Fruit fly (Drosophila melanogaster) whole organism, embryonic: ENCODE data around the gene CG42764.
A peak's percentile ranks its signal among the peaks of the same experiment; 100 is the strongest.

Source experiments
- ATbp ChIP-seq: fragments of 200-800 bp; sonication (Bioruptor generic); optimal IDR thresholded peaks from 2 replicates; lab custom pipeline; 2017; ENCODE audit warnings: missing biosample characterization, mild to moderate bottlenecking, missing genetic modification characterization, missing genetic modification reagents
- Antp ChIP-seq: fragments of 200-800 bp; sonication (Bioruptor generic); optimal IDR thresholded peaks from 3 replicates; lab custom pipeline; 2016; ENCODE audit warnings: missing biosample characterization, missing genetic modification characterization
- B-H2 ChIP-seq: fragments of 200-800 bp; sonication (Bioruptor generic); optimal IDR thresholded peaks from 2 replicates; lab custom pipeline; 2018; ENCODE audit warnings: missing biosample characterization, mild to moderate bottlenecking, missing genetic modification characterization
- BEAF-32 ChIP-seq: fragments of 200-800 bp; sonication (Bioruptor generic); optimal IDR thresholded peaks from 3 replicates; lab custom pipeline; 2017; ENCODE audit warnings: missing biosample characterization, missing genetic modification characterization, mild to moderate bottlenecking, moderate library complexity, missing genetic modification reagents
- CG10267 ChIP-seq: fragments of 200-800 bp; sonication (Bioruptor generic); optimal IDR thresholded peaks from 2 replicates; lab custom pipeline; 2018; ENCODE audit warnings: missing biosample characterization, mild to moderate bottlenecking, missing genetic modification characterization, moderate library complexity
- CG10321 ChIP-seq: fragments of 200-800 bp; sonication (Bioruptor generic); IDR thresholded peaks from 2 replicates; pipeline ENCODE4 v1.3.6; 2022; ENCODE audit warnings: missing biosample characterization, missing genetic modification characterization
- CG10543 ChIP-seq: fragments of 200-800 bp; sonication (Bioruptor generic); optimal IDR thresholded peaks from 3 replicates; lab custom pipeline; 2017; ENCODE audit warnings: missing biosample characterization, mild to moderate bottlenecking, missing genetic modification characterization, moderate library complexity
- CG11398 ChIP-seq: fragments of 200-800 bp; sonication (Bioruptor generic); optimal IDR thresholded peaks from 2 replicates; lab custom pipeline; 2016; ENCODE audit warnings: missing biosample characterization, missing genetic modification characterization
- CG11696 ChIP-seq: fragments of 200-800 bp; sonication (Bioruptor generic); IDR thresholded peaks from 2 replicates; pipeline ENCODE4 v1.3.6; 2022; ENCODE audit warnings: missing biosample characterization, missing genetic modification characterization
- CG11723 ChIP-seq: fragments of 200-800 bp; sonication (Bioruptor generic); optimal IDR thresholded peaks from 2 replicates; lab custom pipeline; 2017; ENCODE audit warnings: missing biosample characterization, mild to moderate bottlenecking, missing genetic modification characterization
- CG12219 ChIP-seq: fragments of 200-800 bp; sonication (Bioruptor generic); optimal IDR thresholded peaks from 3 replicates; lab custom pipeline; 2018; ENCODE audit warnings: missing biosample characterization, mild to moderate bottlenecking, missing genetic modification characterization
- CG13775 ChIP-seq: fragments of 200-800 bp; sonication (Bioruptor generic); optimal IDR thresholded peaks from 3 replicates; lab custom pipeline; 2017; ENCODE audit warnings: missing biosample characterization, mild to moderate bottlenecking, missing genetic modification characterization
- CG14441 ChIP-seq: fragments of 200-800 bp; sonication (Bioruptor generic); IDR thresholded peaks from 2 replicates; pipeline ENCODE4 v1.3.6; 2022; ENCODE audit warnings: missing biosample characterization, missing genetic modification characterization
- CG15269 ChIP-seq: fragments of 200-800 bp; sonication (Bioruptor generic); optimal IDR thresholded peaks from 2 replicates; lab custom pipeline; 2018; ENCODE audit warnings: missing biosample characterization, mild to moderate bottlenecking, missing genetic modification characterization, moderate library complexity
- CG17612 ChIP-seq: fragments of 200-800 bp; sonication (Bioruptor generic); IDR thresholded peaks from 2 replicates; pipeline ENCODE4 v1.3.6; 2022; ENCODE audit warnings: missing biosample characterization, missing genetic modification characterization
- CG2202 ChIP-seq: fragments of 200-800 bp; sonication (Bioruptor generic); optimal IDR thresholded peaks from 2 replicates; lab custom pipeline; 2018; ENCODE audit warnings: missing biosample characterization, mild to moderate bottlenecking, missing genetic modification characterization
- CG30020 ChIP-seq: fragments of 200-800 bp; optimal IDR thresholded peaks from 2 replicates; lab custom pipeline; 2019; ENCODE audit warnings: missing biosample characterization, mild to moderate bottlenecking, missing genetic modification characterization, moderate library complexity
- CG32772 ChIP-seq: fragments of 200-800 bp; sonication (Bioruptor generic); IDR thresholded peaks from 2 replicates; pipeline ENCODE4 v1.3.6; 2022; ENCODE audit warnings: missing biosample characterization, missing genetic modification characterization
- CG3407 ChIP-seq: fragments of 200-800 bp; sonication (Bioruptor generic); optimal IDR thresholded peaks from 2 replicates; lab custom pipeline; 2018; ENCODE audit warnings: missing biosample characterization, mild to moderate bottlenecking, missing genetic modification characterization
- CG3726 ChIP-seq: fragments of 200-800 bp; sonication (Bioruptor generic); IDR thresholded peaks from 3 replicates; pipeline ENCODE4, ENCODE4 v1.3.6; 2022; ENCODE audit warnings: missing biosample characterization, missing genetic modification characterization
- CG4282 ChIP-seq: fragments of 200-800 bp; sonication (Bioruptor generic); optimal IDR thresholded peaks from 2 replicates; lab custom pipeline; 2016; ENCODE audit warnings: missing biosample characterization, missing genetic modification characterization
- CG7271 ChIP-seq: fragments of 200-800 bp; sonication (Bioruptor generic); optimal IDR thresholded peaks from 2 replicates; lab custom pipeline; 2018; ENCODE audit warnings: missing biosample characterization, mild to moderate bottlenecking, missing genetic modification characterization, moderate library complexity
- CG7372 ChIP-seq: fragments of 200-800 bp; sonication (Bioruptor generic); IDR thresholded peaks from 2 replicates; pipeline ENCODE4 v1.3.6; 2022; ENCODE audit warnings: missing biosample characterization, missing genetic modification characterization
- Dip2 ChIP-seq: fragments of 200-800 bp; sonication (Bioruptor generic); IDR thresholded peaks from 2 replicates; pipeline ENCODE4 v1.3.6; 2022; ENCODE audit warnings: missing biosample characterization, missing genetic modification characterization
- Doc3 ChIP-seq: fragments of 200-800 bp; sonication (Bioruptor generic); IDR thresholded peaks from 3 replicates; pipeline ENCODE4 v1.3.6; 2022; ENCODE audit warnings: missing biosample characterization, missing genetic modification characterization; ENCODE audit not compliant: partially characterized antibody
- Dref ChIP-seq: fragments of 200-800 bp; sonication (Bioruptor generic); IDR thresholded peaks from 2 replicates; pipeline ENCODE4 v1.3.6; 2022; ENCODE audit warnings: missing biosample characterization, missing genetic modification characterization
- Elba2 ChIP-seq: fragments of 200-800 bp; sonication (Bioruptor generic); optimal IDR thresholded peaks from 3 replicates; lab custom pipeline; 2016; ENCODE audit warnings: missing biosample characterization, missing genetic modification characterization
- GATAe ChIP-seq: fragments of 200-800 bp; sonication (Bioruptor generic); conservative IDR thresholded peaks from 2 replicates; pipeline ENCODE4 v1.3.6; 2022; ENCODE audit warnings: missing biosample characterization, missing genetic modification characterization
- Hmx ChIP-seq: fragments of 200-800 bp; sonication (Bioruptor generic); optimal IDR thresholded peaks from 2 replicates; lab custom pipeline; 2016; ENCODE audit warnings: missing biosample characterization, missing genetic modification characterization
- Hr51 ChIP-seq, 2 experiments: fragments of 200-800 bp; sonication (Bioruptor generic); optimal IDR thresholded peaks; 2 replicates in 1 of 2; 3 replicates in 1 of 2; lab custom pipeline; 2016 to 2018; ENCODE audit warnings: missing biosample characterization in 2 of 2, missing genetic modification characterization in 2 of 2, mild to moderate bottlenecking in 1 of 2, moderate library complexity in 1 of 2
- Med ChIP-seq: fragments of 200-800 bp; sonication (Bioruptor generic); peaks from one replicate; lab custom pipeline; 2016; ENCODE audit warnings: missing biosample characterization, missing genetic modification characterization, mild to moderate bottlenecking, inconsistent platforms, moderate library complexity
- Meics ChIP-seq: fragments of 200-800 bp; sonication (Bioruptor generic); optimal IDR thresholded peaks from 2 replicates; lab custom pipeline; 2017; ENCODE audit warnings: missing biosample characterization, mild to moderate bottlenecking, missing genetic modification characterization
- Mrtf ChIP-seq: fragments of 200-800 bp; sonication (Bioruptor generic); IDR thresholded peaks from 3 replicates; pipeline ENCODE4 v1.3.6; 2022; ENCODE audit warnings: missing biosample characterization, missing genetic modification characterization
- ac ChIP-seq: fragments of 200-800 bp; sonication (Bioruptor generic); optimal IDR thresholded peaks from 3 replicates; lab custom pipeline; 2017; ENCODE audit warnings: missing biosample characterization, mild to moderate bottlenecking, missing genetic modification characterization
- aop ChIP-seq: fragments of 200-800 bp; sonication (Bioruptor generic); IDR thresholded peaks from 2 replicates; pipeline ENCODE4 v1.3.6; 2022; ENCODE audit warnings: missing biosample characterization, missing genetic modification characterization
- bigmax ChIP-seq: fragments of 200-800 bp; sonication (Bioruptor generic); optimal IDR thresholded peaks from 2 replicates; lab custom pipeline; 2018; ENCODE audit warnings: missing biosample characterization, mild to moderate bottlenecking, missing genetic modification characterization
- crc ChIP-seq: fragments of 200-800 bp; sonication (Bioruptor generic); optimal IDR thresholded peaks from 2 replicates; lab custom pipeline; 2016; ENCODE audit warnings: missing biosample characterization, missing genetic modification characterization
- dysf ChIP-seq: fragments of 200-800 bp; sonication (Bioruptor generic); IDR thresholded peaks from 3 replicates; pipeline ENCODE4 v1.3.6; 2022; ENCODE audit warnings: missing biosample characterization, missing genetic modification characterization
- en ChIP-seq: fragments of 200-800 bp; sonication (Bioruptor generic); optimal IDR thresholded peaks from 2 replicates; lab custom pipeline; 2016; ENCODE audit warnings: missing biosample characterization, missing genetic modification characterization
- esg ChIP-seq: fragments of 200-800 bp; sonication (Bioruptor generic); conservative IDR thresholded peaks from 2 replicates; pipeline ENCODE4 v1.3.6; 2022; ENCODE audit warnings: missing biosample characterization, missing genetic modification characterization
- hb ChIP-seq: fragments of 200-800 bp; sonication (Bioruptor generic); IDR thresholded peaks from 3 replicates; pipeline ENCODE4 v1.3.6; 2022; ENCODE audit warnings: missing biosample characterization, missing genetic modification characterization; ENCODE audit not compliant: partially characterized antibody
- nau ChIP-seq: fragments of 200-800 bp; sonication (Bioruptor generic); optimal IDR thresholded peaks from 3 replicates; lab custom pipeline; 2017; ENCODE audit warnings: missing biosample characterization, mild to moderate bottlenecking, missing genetic modification characterization, missing genetic modification reagents
- odd ChIP-seq: fragments of 200-800 bp; sonication (Bioruptor generic); optimal IDR thresholded peaks from 2 replicates; lab custom pipeline; 2017; ENCODE audit warnings: missing biosample characterization, mild to moderate bottlenecking, missing genetic modification characterization
- pum ChIP-seq: fragments of 200-800 bp; sonication (Bioruptor generic); optimal IDR thresholded peaks from 2 replicates; lab custom pipeline; 2016; ENCODE audit warnings: missing biosample characterization, missing genetic modification characterization
- run ChIP-seq: fragments of 200-800 bp; sonication (Bioruptor generic); optimal IDR thresholded peaks from 3 replicates; lab custom pipeline; 2018; ENCODE audit warnings: missing biosample characterization, mild to moderate bottlenecking, missing genetic modification characterization
- scrt ChIP-seq: fragments of 200-800 bp; sonication (Bioruptor generic); optimal IDR thresholded peaks from 2 replicates; lab custom pipeline; 2018; ENCODE audit warnings: missing biosample characterization, mild to moderate bottlenecking, missing genetic modification characterization, moderate library complexity
- sens-2 ChIP-seq: fragments of 200-800 bp; sonication (Bioruptor generic); IDR thresholded peaks from 2 replicates; pipeline ENCODE4 v1.3.6; 2022; ENCODE audit warnings: missing biosample characterization, missing genetic modification characterization
- sisA ChIP-seq: fragments of 200-800 bp; sonication (Bioruptor generic); IDR thresholded peaks from 2 replicates; pipeline ENCODE4 v1.3.6; 2022; ENCODE audit warnings: missing biosample characterization, missing genetic modification characterization
- toy ChIP-seq: fragments of 200-800 bp; sonication (Bioruptor generic); IDR thresholded peaks from 2 replicates; pipeline ENCODE4 v1.3.6; 2022; ENCODE audit warnings: missing biosample characterization, missing genetic modification characterization
- vnd ChIP-seq: fragments of 200-800 bp; sonication (Bioruptor generic); IDR thresholded peaks from 3 replicates; pipeline ENCODE4 v1.3.6; 2022; ENCODE audit warnings: missing biosample characterization, missing genetic modification characterization; ENCODE audit not compliant: partially characterized antibody

CG42764 gene

DNA sequence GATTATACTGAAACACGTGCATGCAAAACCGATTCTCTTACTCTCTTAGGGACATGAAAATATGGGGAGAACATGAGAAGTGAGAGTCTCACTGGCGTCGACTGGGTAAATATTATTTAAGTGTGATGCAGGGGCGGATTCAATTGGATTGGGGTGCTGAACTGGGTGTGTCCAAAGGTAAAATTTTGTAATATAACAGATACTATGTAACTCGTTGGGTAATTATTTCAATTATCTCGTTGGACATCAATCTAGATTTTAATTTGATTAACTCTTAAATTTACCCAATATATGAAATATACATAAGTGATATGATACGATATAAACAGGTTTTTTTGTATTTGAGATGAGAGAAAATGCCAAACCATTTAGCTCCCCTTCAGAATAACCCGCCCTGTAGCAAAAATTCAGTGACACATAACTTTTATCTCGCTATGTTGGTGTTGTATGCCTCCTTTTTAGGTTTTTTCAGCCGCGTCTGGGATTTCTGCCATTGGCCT, 42.3 kb upstream of the CG42764 start (continued):
- TF ChIP-seq Antp (GFP tag; lab: Kevin White, UChicago) (peak; percentile 89), CG11398 (GFP tag; lab: Kevin White, UChicago) (peak; percentile 83), Med (GFP tag; lab: Kevin White, UChicago) (peak; percentile 99), CG3407 (GFP tag; lab: Kevin White, UChicago) (peak; percentile 73), vnd (GFP tag; lab: Robert Waterston, UW) (no peak), CG3726 (GFP tag; lab: Robert Waterston, UW) (no peak), Mrtf (GFP tag; lab: Robert Waterston, UW) (no peak; the same call in 2 of the 3 replicates), pum (peak; percentile 89), CG32772 (GFP tag; lab: Robert Waterston, UW) (peak; percentile 92), sisA (GFP tag; lab: Robert Waterston, UW) (peak; percentile 90), Meics (GFP tag; lab: Kevin White, UChicago) (peak; percentile 96), CG15269 (peak; percentile 94), Doc3 (no peak), Dip2 (GFP tag; lab: Robert Waterston, UW) (peak; percentile 66), Hmx (GFP tag; lab: Kevin White, UChicago) (peak; percentile 87), CG30020 (peak; percentile 49), odd (peak; percentile 82), CG11723 (GFP tag; lab: Kevin White, UChicago) (peak; percentile 82), en (peak; percentile 67), hb (GFP tag; lab: Robert Waterston, UW) (no peak), nau (GFP tag; lab: Kevin White, UChicago) (peak; percentile 89), ATbp (GFP tag; lab: Kevin White, UChicago) (peak; percentile 72), Hr51 (GFP tag; optimal IDR thresholded peaks at IDR 0.05; lab: Kevin White, UChicago) (peak; percentile 88 to 90), CG2202 (tag; lab: Kevin White, UChicago) (peak; percentile 60), Elba2 (GFP tag; lab: Kevin White, UChicago) (no peak), B-H2 (GFP tag; lab: Kevin White, UChicago) (peak; percentile 96), Dref (no peak), esg (GFP tag; lab: Robert Waterston, UW) (peak; percentile 91), dysf (peak; percentile 97), CG4282 (GFP tag; lab: Kevin White, UChicago) (peak; percentile 60), BEAF-32 (GFP tag; lab: Kevin White, UChicago) (peak; percentile 31), bigmax (peak; percentile 30), CG11696 (GFP tag; lab: Robert Waterston, UW) (peak; percentile 74), GATAe (GFP tag; lab: Robert Waterston, UW) (peak; percentile 88), CG10321 (GFP tag; lab: Robert Waterston, UW) (peak; percentile 57; the same call in 1 of the 2 replicates), run (tag; lab: Kevin White, UChicago) (peak; percentile 73), CG10267 (tag; lab: Kevin White, UChicago) (peak; percentile 80), CG17612 (GFP tag; lab: Robert Waterston, UW) (peak; percentile 91), CG12219 (GFP tag; lab: Kevin White, UChicago) (peak; percentile 83), CG10543 (peak; percentile 95), sens-2 (GFP tag; lab: Robert Waterston, UW) (peak; percentile 79), CG14441 (GFP tag; lab: Robert Waterston, UW) (peak; percentile 4), CG7271 (tag; lab: Kevin White, UChicago) (peak; percentile 1), ac (GFP tag; lab: Kevin White, UChicago) (peak; percentile 13), CG7372 (peak; percentile 95), toy (GFP tag; lab: Robert Waterston, UW) (no peak; the same call in 1 of the 2 replicates), aop (no peak), CG13775 (peak; percentile 89), crc (GFP tag; lab: Kevin White, UChicago) (peak; percentile 92), scrt (GFP tag; lab: Kevin White, UChicago) (peak; percentile 84)
